Worm (Caenorhabditis elegans) whole organism, early embryonic: ENCODE measurements around the gene lir-3.

Experiments used
- F13C5.2 ChIP-seq: sonication (generic microtip); optimal IDR thresholded peaks from 2 replicates; lab custom pipeline; 2017; ENCODE audit warnings: mild to moderate bottlenecking, missing genetic modification characterization, inconsistent platforms, missing compliant biosample characterization
- ama-1 ChIP-seq: fragments of 150-350 bp; optimal IDR thresholded peaks from 2 replicates; lab custom pipeline; 2014

DNA sequence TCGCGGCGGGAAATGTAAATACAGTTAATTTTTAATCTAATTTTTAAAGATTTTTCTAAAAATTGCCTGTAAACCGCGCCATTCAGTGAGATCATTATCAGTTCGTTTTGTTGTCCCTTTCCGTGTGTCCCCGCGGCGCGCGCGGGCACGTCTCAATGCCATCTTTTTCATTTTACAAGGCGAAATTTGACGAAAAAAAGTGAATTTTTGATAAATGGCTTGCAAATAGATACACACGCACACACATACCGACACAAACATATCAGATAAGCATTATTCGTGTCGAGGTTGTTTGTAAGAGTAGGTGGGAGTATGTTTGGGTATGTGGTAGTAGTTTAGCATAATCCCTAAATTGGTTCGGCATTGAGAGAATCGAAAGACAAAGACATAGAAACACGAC lies 21.2 kb upstream of the lir-3 start:
- no peak for TF ChIP-seq F13C5.2 (tag; lab: Kevin White, UChicago)
- TF ChIP-seq ama-1 = no peak
